Worm (Caenorhabditis elegans): ENCODE results near the gene ZC196.4.
A peak's percentile ranks its signal among the peaks of the same experiment; 100 is the strongest.

Gene ZC196.4

DNA sequence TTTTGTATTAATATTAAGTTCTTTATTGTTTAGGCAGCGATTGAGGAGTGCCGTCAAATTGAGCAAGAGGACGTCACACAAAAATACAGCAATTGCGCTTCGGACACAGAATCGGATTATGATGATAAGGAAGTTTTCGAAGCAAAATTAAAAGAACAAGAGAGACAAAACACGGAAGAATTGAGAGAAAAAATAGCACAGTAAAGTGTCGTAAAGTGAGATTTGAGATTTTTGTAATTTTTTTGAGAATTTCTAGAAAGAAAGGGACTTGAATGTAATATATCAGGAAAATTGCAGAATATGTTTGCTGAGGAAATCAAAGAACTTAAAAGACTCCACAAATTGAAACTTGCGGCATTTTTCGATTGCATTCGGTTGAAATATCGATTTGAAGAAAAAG, 21.8 kb downstream of the ZC196.4 start, which contains the start of gene B0507.4:
Gene B0507.4 (plus strand): TSS at position 301 of the 400 bp plus-strand sequence.
- TF ChIP-seq pax-1 (tag; optimal IDR thresholded peaks at IDR 0.05) (no peak), elt-4 (tag; optimal IDR thresholded peaks at IDR 0.05) (no peak)

DNA sequence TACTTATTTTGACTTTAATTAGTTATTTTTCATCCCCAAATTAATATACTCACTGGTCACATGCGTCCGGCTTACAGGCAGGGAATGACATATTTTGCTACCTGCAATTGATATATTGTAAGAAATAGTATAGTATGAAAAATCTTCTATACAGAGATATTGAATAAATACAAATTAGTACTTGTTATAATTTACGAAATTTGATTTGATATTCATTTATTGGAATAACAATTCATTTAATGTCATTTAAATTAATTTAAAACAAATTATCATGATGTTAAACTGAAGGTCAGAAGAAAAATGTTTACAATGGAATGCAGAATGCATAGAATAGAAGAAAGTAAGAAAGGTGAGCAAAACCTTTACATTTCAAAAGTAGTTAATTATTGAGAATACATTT, 25.7 kb downstream of the ZC196.4 start, which contains the start of gene B0507.7:
Gene B0507.7 (minus strand): TSS at position 101 of the 400 bp plus-strand sequence.
- TF ChIP-seq ceh-31 (tag; optimal IDR thresholded peaks at IDR 0.05) (no peak), elt-2 (tag; optimal IDR thresholded peaks at IDR 0.05) (no peak), hlh-30 (tag; optimal IDR thresholded peaks at IDR 0.05; ENCODE audit: insufficient read depth) (no peak), hlh-13 (GFP tag; optimal IDR thresholded peaks at IDR 0.05) (no peak), elt-4 (tag; optimal IDR thresholded peaks at IDR 0.05) (no peak), zip-5 (tag; optimal IDR thresholded peaks at IDR 0.05) (no peak), pax-1 (tag; optimal IDR thresholded peaks at IDR 0.05) (no peak), ceh-6 (GFP tag; optimal IDR thresholded peaks at IDR 0.05) (no peak), ceh-34 (tag; optimal IDR thresholded peaks at IDR 0.05) (no peak), ceh-45 (GFP tag; IDR thresholded peaks at IDR 0.05) (no peak), unc-86 (tag; optimal IDR thresholded peaks at IDR 0.05) (no peak), hlh-8 (tag; optimal IDR thresholded peaks at IDR 0.05) (no peak)

DNA sequence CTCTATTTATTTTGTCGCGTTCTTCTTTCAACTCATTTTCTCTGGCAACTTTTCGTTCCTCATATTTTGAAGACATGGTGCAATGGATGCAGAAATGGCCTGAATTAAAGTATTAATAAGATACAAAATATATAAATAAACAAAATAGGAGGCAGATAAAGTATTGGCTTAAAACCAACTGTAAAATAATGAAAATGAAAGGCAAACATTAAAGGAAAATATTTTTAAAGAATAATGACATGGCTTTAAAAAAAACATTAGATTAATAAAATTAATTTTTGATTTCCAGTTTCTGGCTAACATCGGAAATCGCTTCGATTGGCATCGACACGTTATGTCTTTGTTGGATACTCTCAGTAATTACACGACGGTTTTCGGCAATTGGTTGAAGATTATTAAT, 27.5 kb downstream of the ZC196.4 start, which contains the start of gene ddn-1:
Gene ddn-1 (minus strand): TSS at position 101 of the 400 bp plus-strand sequence.
- TF ChIP-seq pros-1 (tag; optimal IDR thresholded peaks at IDR 0.05), result no peak

DNA sequence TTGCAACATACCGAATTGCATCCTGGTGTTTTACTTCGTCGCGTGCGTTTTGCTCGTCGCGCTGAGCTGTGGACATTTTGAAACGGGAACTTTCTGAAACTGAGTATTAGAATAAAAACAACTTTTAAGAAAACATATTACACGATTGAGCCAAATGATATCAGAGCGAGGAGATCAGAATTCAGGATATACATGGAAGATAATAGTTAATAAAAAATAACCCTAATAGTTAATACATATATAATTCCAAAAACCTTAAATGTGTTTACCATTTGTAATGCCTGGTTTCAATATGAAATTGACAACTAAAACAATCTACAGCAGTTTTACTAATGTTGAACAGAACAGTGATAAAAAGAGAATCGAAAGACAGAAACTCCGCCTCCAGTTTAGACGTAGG, 30.0 kb downstream of the ZC196.4 start, which contains the start of gene B0507.8:
Gene B0507.8 (minus strand): TSS at position 101 of the 400 bp plus-strand sequence.
- TF ChIP-seq Y22D7AL.16 (tag; optimal IDR thresholded peaks at IDR 0.05), result no peak
- TF ChIP-seq ceh-22 (tag; optimal IDR thresholded peaks at IDR 0.05), result no peak
- TF ChIP-seq eyg-1 (tag; optimal IDR thresholded peaks at IDR 0.05), result no peak
- TF ChIP-seq ceh-31 (tag; optimal IDR thresholded peaks at IDR 0.05), result no peak
- TF ChIP-seq pros-1 (tag; optimal IDR thresholded peaks at IDR 0.05), result no peak
- no peak for TF ChIP-seq ceh-14 (tag; optimal IDR thresholded peaks at IDR 0.05)
- no peak for TF ChIP-seq fax-1 (tag; optimal IDR thresholded peaks at IDR 0.05)
- no peak for TF ChIP-seq ceh-24 (tag; optimal IDR thresholded peaks at IDR 0.05)
- TF ChIP-seq fkh-6 (tag; optimal IDR thresholded peaks at IDR 0.05), result no peak
- no peak for TF ChIP-seq nhr-11 (tag; optimal IDR thresholded peaks at IDR 0.05)
- TF ChIP-seq hlh-30 (tag; optimal IDR thresholded peaks at IDR 0.05; ENCODE audit: insufficient read depth), result no peak

ce11 chrV:8765938-8766337, 33.0 kb downstream of the ZC196.4 start, which contains the start of gene B0507.9:
Gene B0507.9, minus strand, starts transcription at chrV:8766038.
- TF ChIP-seq hlh-8 (tag; optimal IDR thresholded peaks at IDR 0.05), result no peak

- no peak for TF ChIP-seq nhr-11 (tag; optimal IDR thresholded peaks at IDR 0.05)
- TF ChIP-seq unc-86 (tag; optimal IDR thresholded peaks at IDR 0.05), result no peak
- no peak for TF ChIP-seq eyg-1 (tag; optimal IDR thresholded peaks at IDR 0.05)
- TF ChIP-seq ceh-18 (tag; optimal IDR thresholded peaks at IDR 0.05), result no peak
- no peak for TF ChIP-seq pag-3 (tag; optimal IDR thresholded peaks at IDR 0.05; ENCODE audit: borderline replicate concordance)
- TF ChIP-seq F13H6.1 (tag; optimal IDR thresholded peaks at IDR 0.05), result no peak
Measured at ce11 chrV:8767041-8767440, 34.1 kb downstream of the ZC196.4 start.

ce11 chrV:8767493-8767892, 34.6 kb downstream of the ZC196.4 start:
- TF ChIP-seq che-1 (tag; optimal IDR thresholded peaks at IDR 0.05), result no peak
- TF ChIP-seq ceh-22 (tag; optimal IDR thresholded peaks at IDR 0.05), result no peak
- TF ChIP-seq elt-2 (tag; optimal IDR thresholded peaks at IDR 0.05), result peak; percentile 61

ce11 chrV:8768481-8768959, 35.6 kb downstream of the ZC196.4 start, which contains the start of gene B0507.3:
Gene B0507.3, plus strand, starts transcription at chrV:8768909.
- TF ChIP-seq elt-2 (tag; optimal IDR thresholded peaks at IDR 0.05) (peak; percentile 99), pqm-1 (tag; optimal IDR thresholded peaks at IDR 0.05) (peak; percentile 75), K09A11.1 (tag; optimal IDR thresholded peaks at IDR 0.05; ENCODE audit: insufficient read depth) (no peak)
